Worm (Caenorhabditis elegans) whole organism, L2 larva: ENCODE results near the gene T07H8.11.

Experiments
- aly-2 ChIP-seq: fragments of 150-350 bp; optimal IDR thresholded peaks from 2 replicates; lab custom pipeline; 2014; ENCODE audit warnings: missing biosample characterization, missing genetic modification characterization
- lsy-2 ChIP-seq, 2 experiments: fragments of 150-350 bp in 1 of 2; sonication (generic microtip) in 1 of 2; optimal IDR thresholded peaks; 2 replicates each; lab custom pipeline; 2014 to 2017; ENCODE audit warnings: missing biosample characterization in 2 of 2, missing genetic modification characterization in 2 of 2
- mbf-1 ChIP-seq: sonication (generic microtip); optimal IDR thresholded peaks from 2 replicates; lab custom pipeline; 2017; ENCODE audit warnings: missing biosample characterization, missing genetic modification characterization
- nhr-11 ChIP-seq: fragments of 150-350 bp; optimal IDR thresholded peaks from 2 replicates; lab custom pipeline; 2014; ENCODE audit warnings: missing biosample characterization, missing genetic modification characterization
- nhr-77 ChIP-seq: fragments of 150-350 bp; optimal IDR thresholded peaks from 2 replicates; lab custom pipeline; 2014; ENCODE audit warnings: missing biosample characterization, missing genetic modification characterization
- sem-4 ChIP-seq: fragments of 150-350 bp; optimal IDR thresholded peaks from 2 replicates; lab custom pipeline; 2014; ENCODE audit warnings: missing biosample characterization, missing genetic modification reagents, missing genetic modification characterization
- unc-62 ChIP-seq: fragments of 150-350 bp; optimal IDR thresholded peaks from 2 replicates; lab custom pipeline; 2014; ENCODE audit warnings: missing biosample characterization, missing genetic modification reagents, missing genetic modification characterization

DNA sequence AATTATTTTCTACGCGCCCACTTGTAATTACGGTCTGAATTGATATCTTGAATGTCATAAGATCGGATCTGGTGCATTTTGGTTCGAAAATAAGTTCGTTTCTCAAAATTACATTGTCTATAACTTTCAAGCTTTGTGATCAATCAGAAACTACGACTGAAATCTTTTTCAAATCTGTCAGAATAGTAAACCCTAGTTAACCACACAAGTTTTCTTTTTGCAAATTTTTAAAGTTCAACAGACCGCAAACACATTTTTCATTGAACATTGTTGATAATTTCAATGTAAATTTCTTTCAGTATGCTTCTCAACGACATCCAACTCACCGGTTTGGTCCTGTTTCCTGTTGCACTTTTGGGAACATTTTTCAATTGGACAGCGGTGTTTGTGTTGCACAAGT, 20.4 kb upstream of the T07H8.11 start, which contains the start of gene srx-59:
- no peak for TF ChIP-seq unc-62 (GFP tag; lab: Kevin White, UChicago)
- no peak for TF ChIP-seq mbf-1 (tag; lab: Kevin White, UChicago)
- no peak for TF ChIP-seq nhr-77 (tag; lab: Kevin White, UChicago)
- TF ChIP-seq lsy-2 (tag; optimal IDR thresholded peaks at IDR 0.05; lab: Kevin White, UChicago) = no peak
- TF ChIP-seq aly-2 (tag; lab: Kevin White, UChicago) = no peak
- TF ChIP-seq sem-4 (tag; lab: Kevin White, UChicago) = no peak
- no peak for TF ChIP-seq nhr-11 (tag; lab: Kevin White, UChicago)
